Worm (Caenorhabditis elegans) whole organism, L1 larva: ENCODE data around the gene K11G12.6.

Experiments used
- C04F5.9 ChIP-seq: sonication (generic microtip); optimal IDR thresholded peaks from 2 replicates; lab custom pipeline; 2016; ENCODE audit warnings: missing genetic modification characterization, missing compliant biosample characterization
- C16A3.4 ChIP-seq: fragments of 150-350 bp; optimal IDR thresholded peaks from 2 replicates; lab custom pipeline; 2014; ENCODE audit warnings: missing biosample characterization, missing genetic modification characterization
- C34B4.2 ChIP-seq: sonication (generic microtip); optimal IDR thresholded peaks from 2 replicates; lab custom pipeline; 2017; ENCODE audit warnings: mild to moderate bottlenecking, missing genetic modification characterization, missing compliant biosample characterization
- Y116A8C.19 ChIP-seq: sonication (generic microtip); optimal IDR thresholded peaks from 2 replicates; lab custom pipeline; 2016; ENCODE audit warnings: missing compliant biosample characterization, missing genetic modification characterization, borderline replicate concordance
- ceh-63 ChIP-seq: fragments of 200-800 bp; sonication (Bioruptor generic); optimal IDR thresholded peaks from 2 replicates; lab custom pipeline; 2018; ENCODE audit warnings: mild to moderate bottlenecking, missing genetic modification characterization, missing compliant biosample characterization
- ceh-88 ChIP-seq: fragments of 200-800 bp; sonication (Bioruptor generic); IDR thresholded peaks from 2 replicates; pipeline ENCODE4 v1.3.6; 2022; ENCODE audit warnings: missing genetic modification characterization, missing compliant biosample characterization
- ceh-90 ChIP-seq: sonication (generic microtip); optimal IDR thresholded peaks from 2 replicates; lab custom pipeline; 2016; ENCODE audit warnings: missing genetic modification characterization, missing compliant biosample characterization
- ces-1 ChIP-seq: fragments of 150-350 bp; optimal IDR thresholded peaks from 2 replicates; lab custom pipeline; 2014; ENCODE audit warnings: missing biosample characterization, missing genetic modification reagents, missing genetic modification characterization
- dsc-1 ChIP-seq: sonication (generic microtip); optimal IDR thresholded peaks from 2 replicates; lab custom pipeline; 2016; ENCODE audit warnings: mild to moderate bottlenecking, missing genetic modification characterization, missing compliant biosample characterization
- efl-1 ChIP-seq, 4 experiments: fragments of 150-350 bp; optimal IDR thresholded peaks in 3 of 4; peaks in 1 of 4; 1 replicate in 1 of 4; 2 replicates in 3 of 4; lab custom pipeline; 2014; ENCODE audit warnings: missing biosample characterization in 2 of 4, missing genetic modification characterization in 2 of 4, missing genetic modification reagents in 2 of 4
- egl-13 ChIP-seq: sonication (generic microtip); optimal IDR thresholded peaks from 2 replicates; lab custom pipeline; 2016; ENCODE audit warnings: missing genotype, missing genetic modification reagents, missing genetic modification characterization, missing compliant biosample characterization
- elt-3 ChIP-seq, 6 experiments: fragments of 150-350 bp in 1 of 6; sonication (generic microtip); optimal IDR thresholded peaks; 2 replicates each; lab custom pipeline; 2017 to 2018; ENCODE audit warnings: missing biosample characterization in 6 of 6, missing genetic modification characterization in 6 of 6, inconsistent platforms in 1 of 6
- fkh-10 ChIP-seq: sonication (generic microtip); optimal IDR thresholded peaks from 2 replicates; lab custom pipeline; 2017; ENCODE audit warnings: missing biosample characterization, missing genetic modification reagents, missing genetic modification characterization
- hpl-2 ChIP-seq: fragments of 150-350 bp; optimal IDR thresholded peaks from 2 replicates; lab custom pipeline; 2014; ENCODE audit warnings: missing biosample characterization, missing genetic modification reagents, missing genetic modification characterization
- jun-1 ChIP-seq: fragments of 150-350 bp; optimal IDR thresholded peaks from 2 replicates; lab custom pipeline; 2014; ENCODE audit warnings: missing biosample characterization, missing genetic modification reagents, missing genetic modification characterization
- lin-13 ChIP-seq: fragments of 150-350 bp; optimal IDR thresholded peaks from 2 replicates; lab custom pipeline; 2014; ENCODE audit warnings: missing biosample characterization, missing genetic modification reagents, missing genetic modification characterization
- lsy-2 ChIP-seq, 2 experiments: fragments of 150-350 bp; optimal IDR thresholded peaks; 2 replicates each; lab custom pipeline; 2014; ENCODE audit warnings: missing biosample characterization in 2 of 2, missing genetic modification characterization in 2 of 2
- mdl-1 ChIP-seq, 2 experiments: fragments of 150-350 bp; optimal IDR thresholded peaks; 2 replicates each; lab custom pipeline; 2014 to 2017; ENCODE audit warnings: missing biosample characterization in 2 of 2, missing genetic modification characterization in 2 of 2, inconsistent platforms in 1 of 2
- nhr-11 ChIP-seq: fragments of 150-350 bp; optimal IDR thresholded peaks from 2 replicates; lab custom pipeline; 2014; ENCODE audit warnings: missing biosample characterization, missing genetic modification characterization
- nhr-19 ChIP-seq: fragments of 200-800 bp; sonication (Bioruptor generic); conservative IDR thresholded peaks from 2 replicates; pipeline ENCODE4 v1.3.6; 2022; ENCODE audit warnings: missing genetic modification characterization, missing compliant biosample characterization
- nhr-28 ChIP-seq: fragments of 150-350 bp; optimal IDR thresholded peaks from 2 replicates; lab custom pipeline; 2014; ENCODE audit warnings: missing biosample characterization, missing genetic modification characterization
- nhr-76 ChIP-seq: sonication (generic microtip); optimal IDR thresholded peaks from 2 replicates; lab custom pipeline; 2017; ENCODE audit warnings: missing biosample characterization, missing genetic modification characterization
- nhr-77 ChIP-seq: fragments of 150-350 bp; optimal IDR thresholded peaks from 2 replicates; lab custom pipeline; 2014; ENCODE audit warnings: missing biosample characterization, missing genetic modification characterization
- pag-3 ChIP-seq: sonication (generic microtip); optimal IDR thresholded peaks from 2 replicates; lab custom pipeline; 2017; ENCODE audit warnings: missing genetic modification characterization, mild to moderate bottlenecking, missing compliant biosample characterization, antibody characterized with exemption, borderline replicate concordance; ENCODE audit not compliant: insufficient read depth
- snpc-4 ChIP-seq: fragments of 150-350 bp; optimal IDR thresholded peaks from 2 replicates; lab custom pipeline; 2014; ENCODE audit warnings: missing biosample characterization, missing genetic modification characterization
- snu-23 ChIP-seq: sonication (generic microtip); optimal IDR thresholded peaks from 2 replicates; lab custom pipeline; 2016; ENCODE audit warnings: missing genetic modification characterization, missing compliant biosample characterization
- sox-4 ChIP-seq: sonication (generic microtip); optimal IDR thresholded peaks from 2 replicates; lab custom pipeline; 2016; ENCODE audit warnings: missing genetic modification characterization, missing compliant biosample characterization
- sup-37 ChIP-seq: fragments of 200-800 bp; sonication (Bioruptor generic); optimal IDR thresholded peaks from 2 replicates; lab custom pipeline; 2018; ENCODE audit warnings: mild to moderate bottlenecking, missing genetic modification characterization, missing compliant biosample characterization
- tbx-2 ChIP-seq: sonication (generic microtip); optimal IDR thresholded peaks from 2 replicates; lab custom pipeline; 2016; ENCODE audit warnings: missing genetic modification characterization, missing compliant biosample characterization
- unc-98 ChIP-seq: fragments of 200-800 bp; sonication (Bioruptor generic); IDR thresholded peaks from 2 replicates; pipeline ENCODE4 v1.3.6; 2022; ENCODE audit warnings: missing genetic modification characterization, missing compliant biosample characterization
- vab-15 ChIP-seq: sonication (generic microtip); optimal IDR thresholded peaks from 2 replicates; lab custom pipeline; 2017; ENCODE audit warnings: missing genotype, mild to moderate bottlenecking, missing genetic modification characterization, missing compliant biosample characterization
- zip-4 ChIP-seq: fragments of 200-800 bp; sonication (Bioruptor generic); optimal IDR thresholded peaks from 2 replicates; lab custom pipeline; 2018; ENCODE audit warnings: mild to moderate bottlenecking, missing genetic modification characterization, moderate library complexity, missing compliant biosample characterization
- ztf-11 ChIP-seq, 2 experiments: sonication (generic microtip); optimal IDR thresholded peaks; 2 replicates each; lab custom pipeline; 2016 to 2017; ENCODE audit warnings: missing genetic modification characterization in 2 of 2, missing biosample characterization in 1 of 2, missing compliant biosample characterization in 1 of 2

The K11G12.6 gene

ce11 chrX:6691653-6692052, 37.8 kb downstream of the K11G12.6 start:
- TF ChIP-seq nhr-28 (tag; lab: Kevin White, UChicago) (no peak), elt-3 (tag; optimal IDR thresholded peaks at IDR 0.05; lab: Kevin White, UChicago) (no peak), dsc-1 (tag; lab: Kevin White, UChicago) (no peak), sup-37 (GFP tag; lab: Kevin White, UChicago) (no peak), mdl-1 (tag; optimal IDR thresholded peaks at IDR 0.05; lab: Kevin White, UChicago) (no peak), lin-13 (GFP tag; lab: Kevin White, UChicago) (no peak), C04F5.9 (tag; lab: Kevin White, UChicago) (no peak), snpc-4 (tag; lab: Kevin White, UChicago) (no peak), zip-4 (GFP tag; lab: Kevin White, UChicago) (no peak), efl-1 (optimal IDR thresholded peaks at IDR 0.05; lab: Kevin White, UChicago) (no peak), efl-1 (GFP tag; optimal IDR thresholded peaks at IDR 0.05 in 1 of 2; lab: Kevin White, UChicago) (no peak), lsy-2 (tag; optimal IDR thresholded peaks at IDR 0.05; lab: Kevin White, UChicago) (no peak), ces-1 (GFP tag; lab: Kevin White, UChicago) (no peak), nhr-11 (no peak), ceh-88 (no peak)

ce11 chrX:6689985-6690384, 39.5 kb downstream of the K11G12.6 start, which contains the start of gene F38B6.6:
F38B6.6 (minus strand) TSS chrX:6690085.
- no peak for TF ChIP-seq snu-23 (GFP tag; lab: Kevin White, UChicago)
- TF ChIP-seq fkh-10 (GFP tag; lab: Kevin White, UChicago): peak; percentile 40
- TF ChIP-seq unc-98: no peak
- TF ChIP-seq efl-1 (optimal IDR thresholded peaks at IDR 0.05; lab: Kevin White, UChicago): no peak
- no peak for TF ChIP-seq efl-1 (GFP tag; optimal IDR thresholded peaks at IDR 0.05 in 1 of 2; lab: Kevin White, UChicago)

ce11 chrX:6688953-6689562, 40.4 kb downstream of the K11G12.6 start:
- TF ChIP-seq nhr-28 (tag; lab: Kevin White, UChicago) (no peak), ztf-11 (tag; optimal IDR thresholded peaks at IDR 0.05; lab: Kevin White, UChicago) (no peak), dsc-1 (tag; lab: Kevin White, UChicago) (peak; percentile 66)
- TF ChIP-seq, all 84 proteins: peak for 1

- TF ChIP-seq dsc-1 (tag; lab: Kevin White, UChicago) (peak; percentile 50), ceh-90 (no peak), ceh-63 (peak; percentile 85), jun-1 (tag; lab: Kevin White, UChicago) (no peak)
These were observed 41.7 kb downstream of the K11G12.6 start for ce11 chrX:6687756-6688155.

ce11 chrX:6687345-6687744, 42.1 kb downstream of the K11G12.6 start:
- peak; percentile 29 for TF ChIP-seq tbx-2
- peak; percentile 1 for TF ChIP-seq vab-15 (tag; lab: Kevin White, UChicago)
- TF ChIP-seq egl-13: peak; percentile 36
- TF ChIP-seq sox-4: no peak
- no peak for TF ChIP-seq ces-1 (GFP tag; lab: Kevin White, UChicago)

- TF ChIP-seq nhr-77 (tag; lab: Kevin White, UChicago): no peak
- TF ChIP-seq pag-3 (tag; lab: Kevin White, UChicago): no peak
- no peak for TF ChIP-seq nhr-19 (GFP tag; lab: Robert Waterston, UW)
- no peak for TF ChIP-seq vab-15 (tag; lab: Kevin White, UChicago)
- TF ChIP-seq zip-4 (GFP tag; lab: Kevin White, UChicago): no peak
- TF ChIP-seq fkh-10 (GFP tag; lab: Kevin White, UChicago): no peak
- TF ChIP-seq C16A3.4: no peak
- no peak for TF ChIP-seq hpl-2
- TF ChIP-seq C34B4.2: no peak
- TF ChIP-seq ceh-88: no peak
- no peak for TF ChIP-seq Y116A8C.19 (tag; lab: Kevin White, UChicago)
- no peak for TF ChIP-seq elt-3 (tag; optimal IDR thresholded peaks at IDR 0.05; lab: Kevin White, UChicago)
- no peak for TF ChIP-seq nhr-76 (tag; lab: Kevin White, UChicago)
These were observed 46.8 kb downstream of the K11G12.6 start, which contains the start of gene F38B6.8 for ce11 chrX:6682683-6683082. F38B6.8 (minus strand) TSS chrX:6682783.
